Fruit fly (Drosophila melanogaster): ENCODE data around the gene CG14069.

Gene CG14069

dm6 chr2L:10869867-10870266, 40.6 kb downstream of the CG14069 start, which contains the start of gene CG12517:
CG12517 (plus strand) TSS chr2L:10870167.
- TF ChIP-seq CG8159 (tag; optimal IDR thresholded peaks at IDR 0.05), result no peak

All from whole organism, pupa.